Worm (Caenorhabditis elegans): ENCODE results near the gene C28H8.2.

The C28H8.2 gene

ce11 chrIII:5953041-5953912, 33.2 kb downstream of the C28H8.2 start (continued):
- no peak for TF ChIP-seq attf-4 (tag; optimal IDR thresholded peaks at IDR 0.05)
- TF ChIP-seq unc-39 (tag; optimal IDR thresholded peaks at IDR 0.05) = no peak
- TF ChIP-seq zfp-3 (GFP tag; conservative IDR thresholded peaks at IDR 0.05) = peak; percentile 78; the same call in 1 of the 2 replicates
- no peak for TF ChIP-seq madf-9 (GFP tag; conservative IDR thresholded peaks at IDR 0.05)
- TF ChIP-seq hif-1 (tag; optimal IDR thresholded peaks at IDR 0.05) = peak in 1 of 2 experiments; percentile 13
- no peak for TF ChIP-seq lir-3 (tag; optimal IDR thresholded peaks at IDR 0.05)

DNA sequence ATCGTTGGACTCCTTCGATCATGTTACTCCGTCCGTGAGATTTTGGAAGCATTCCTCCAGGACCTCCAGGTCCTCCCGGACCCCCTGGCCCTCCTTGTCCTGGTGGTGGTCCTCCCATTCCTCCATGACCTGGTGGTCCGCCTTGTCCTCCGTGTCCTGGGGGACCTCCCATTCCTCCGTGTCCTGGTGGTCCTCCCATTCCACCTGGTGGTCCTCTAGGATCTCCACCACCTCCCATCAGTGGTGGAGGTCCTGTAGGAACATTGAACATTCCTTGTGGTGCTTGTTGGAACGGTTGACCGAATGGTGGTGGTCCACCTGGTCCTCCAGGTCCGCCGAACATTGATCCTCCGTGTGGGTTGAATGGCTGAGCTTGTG, 33.8 kb downstream of the C28H8.2 start:
- TF ChIP-seq set-16 (GFP tag; IDR thresholded peaks at IDR 0.05) = peak; percentile 95
- no peak for TF ChIP-seq ztf-11 (tag; optimal IDR thresholded peaks at IDR 0.05)
- no peak for TF ChIP-seq dve-1 (tag; optimal IDR thresholded peaks at IDR 0.05; ENCODE audit: insufficient read depth)
- TF ChIP-seq mxl-2 (GFP tag; conservative IDR thresholded peaks at IDR 0.05) = no peak
- no peak for TF ChIP-seq hif-1 (tag; optimal IDR thresholded peaks at IDR 0.05)
- no peak for TF ChIP-seq vab-7 (GFP tag; IDR thresholded peaks at IDR 0.05)
- no peak for TF ChIP-seq lin-38 (GFP tag; IDR thresholded peaks at IDR 0.05)
- no peak for TF ChIP-seq ceh-44 (GFP tag; IDR thresholded peaks at IDR 0.05)
- TF ChIP-seq lin-39 (tag; optimal IDR thresholded peaks at IDR 0.05) = no peak
- no peak for TF ChIP-seq nhr-111 (GFP tag; optimal IDR thresholded peaks at IDR 0.05)
- 0 out of 2 replicates have a peak, but pooled peaks have one; percentile 26 for TF ChIP-seq egl-43 (GFP tag; IDR thresholded peaks at IDR 0.05)
- peak in 1 of 2 experiments; percentile 68 for TF ChIP-seq unc-62 (GFP tag; optimal IDR thresholded peaks at IDR 0.05 in 1 of 2)
- no peak for TF ChIP-seq unc-62 (tag; optimal IDR thresholded peaks at IDR 0.05)
- no peak for TF ChIP-seq skn-1 (tag; optimal IDR thresholded peaks at IDR 0.05)
- no peak for TF ChIP-seq zfp-3 (GFP tag; conservative IDR thresholded peaks at IDR 0.05)
- no peak for TF ChIP-seq fkh-10 (GFP tag; optimal IDR thresholded peaks at IDR 0.05)
- no peak for TF ChIP-seq spr-3 (GFP tag; optimal IDR thresholded peaks at IDR 0.05)
- TF ChIP-seq snpc-1.2 (GFP tag; IDR thresholded peaks at IDR 0.05) = no peak

DNA sequence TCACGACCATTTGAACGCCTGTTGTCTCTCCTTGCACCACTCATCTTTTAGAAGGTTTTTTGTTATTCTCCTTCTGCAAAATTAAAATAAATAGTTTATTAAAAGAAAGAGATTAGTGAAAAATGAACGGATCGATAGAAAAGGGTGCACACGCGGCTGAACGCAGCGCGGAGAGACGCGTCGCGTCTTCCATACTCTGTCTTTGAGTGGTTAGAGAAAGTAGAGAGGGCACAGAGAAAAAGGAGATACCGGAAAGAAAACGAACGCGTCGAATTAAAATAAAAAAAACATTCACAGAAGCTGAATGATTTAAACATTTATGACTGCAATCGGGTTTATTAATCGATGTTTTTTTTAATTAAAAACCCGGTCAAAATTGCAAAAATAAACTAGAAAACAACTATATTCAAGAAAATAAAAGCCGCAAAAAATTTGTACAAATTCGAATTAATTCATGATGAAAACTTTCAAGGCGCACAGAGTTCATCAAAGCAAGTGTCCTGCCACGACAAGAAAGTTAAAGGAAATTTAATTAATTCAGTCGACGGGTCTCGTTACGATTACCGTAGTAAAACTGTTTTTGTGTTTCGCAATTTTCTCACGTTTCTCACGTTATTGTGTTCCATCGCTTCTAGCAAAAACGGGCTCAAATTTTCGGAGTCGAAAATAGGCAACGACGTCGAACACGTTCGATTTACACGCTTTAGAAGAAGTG, 38.2 kb downstream of the C28H8.2 start, which contains the start of the genes nono-1 and nop-1:
Gene nono-1 (minus strand): TSS at position 75 of the 715 bp plus-strand sequence.
Gene nop-1 (plus strand): TSS at position 551 of the 715 bp plus-strand sequence.
- no peak for TF ChIP-seq fkh-10 (GFP tag; optimal IDR thresholded peaks at IDR 0.05)
- no peak for TF ChIP-seq nhr-10 (tag; optimal IDR thresholded peaks at IDR 0.05)
- no peak for TF ChIP-seq madf-9 (GFP tag; conservative IDR thresholded peaks at IDR 0.05)
- no peak for TF ChIP-seq ama-1 (optimal IDR thresholded peaks at IDR 0.05)
- no peak for TF ChIP-seq mdt-29 (GFP tag; IDR thresholded peaks at IDR 0.05)
- no peak for TF ChIP-seq gei-8 (GFP tag; optimal IDR thresholded peaks at IDR 0.05)
- no peak for TF ChIP-seq F26F4.8 (GFP tag; conservative IDR thresholded peaks at IDR 0.05)
- TF ChIP-seq hlh-11 (tag; optimal IDR thresholded peaks at IDR 0.05) = peak; percentile 5
- no peak for TF ChIP-seq ceh-20 (GFP tag; IDR thresholded peaks at IDR 0.05)
- TF ChIP-seq zfp-2 (tag; optimal IDR thresholded peaks at IDR 0.05) = no peak
- TF ChIP-seq ceh-82 (tag; optimal IDR thresholded peaks at IDR 0.05) = no peak
- TF ChIP-seq nhr-77 (tag; optimal IDR thresholded peaks at IDR 0.05) = no peak
- TF ChIP-seq ceh-28 (tag; optimal IDR thresholded peaks at IDR 0.05) = no peak
- no peak for TF ChIP-seq zip-11 (GFP tag; IDR thresholded peaks at IDR 0.05)
- no peak for TF ChIP-seq pha-4 (GFP tag; IDR thresholded peaks at IDR 0.05)
- TF ChIP-seq pha-4 (tag; optimal IDR thresholded peaks at IDR 0.05) = no peak
- TF ChIP-seq nhr-6 (tag; optimal IDR thresholded peaks at IDR 0.05) = no peak
- TF ChIP-seq mes-2 (tag; optimal IDR thresholded peaks at IDR 0.05; ENCODE audit: poor library complexity, severe bottlenecking) = peak; percentile 43
- TF ChIP-seq tra-1 (GFP tag; IDR thresholded peaks at IDR 0.05) = no peak
- TF ChIP-seq mdl-1 (tag; optimal IDR thresholded peaks at IDR 0.05) = peak in 1 of 2 experiments; percentile 53
- no peak for TF ChIP-seq snpc-1.2 (GFP tag; IDR thresholded peaks at IDR 0.05)
- TF ChIP-seq daf-12 (tag; optimal IDR thresholded peaks at IDR 0.05) = no peak
- no peak for TF ChIP-seq ztf-11 (tag; optimal IDR thresholded peaks at IDR 0.05)
- TF ChIP-seq zfp-3 (GFP tag; conservative IDR thresholded peaks at IDR 0.05) = no peak
- TF ChIP-seq dpl-1 (GFP tag; optimal IDR thresholded peaks at IDR 0.05) = no peak
- no peak for TF ChIP-seq ZK337.2 (GFP tag; IDR thresholded peaks at IDR 0.05)
- TF ChIP-seq saeg-2 (GFP tag; IDR thresholded peaks at IDR 0.05) = no peak
- TF ChIP-seq snpc-4 (tag; optimal IDR thresholded peaks at IDR 0.05) = no peak
- no peak for TF ChIP-seq madf-5 (GFP tag; IDR thresholded peaks at IDR 0.05)
